Worm (Caenorhabditis elegans): Measurements from ENCODE around the gene T25D1.1.

The T25D1.1 gene

DNA sequence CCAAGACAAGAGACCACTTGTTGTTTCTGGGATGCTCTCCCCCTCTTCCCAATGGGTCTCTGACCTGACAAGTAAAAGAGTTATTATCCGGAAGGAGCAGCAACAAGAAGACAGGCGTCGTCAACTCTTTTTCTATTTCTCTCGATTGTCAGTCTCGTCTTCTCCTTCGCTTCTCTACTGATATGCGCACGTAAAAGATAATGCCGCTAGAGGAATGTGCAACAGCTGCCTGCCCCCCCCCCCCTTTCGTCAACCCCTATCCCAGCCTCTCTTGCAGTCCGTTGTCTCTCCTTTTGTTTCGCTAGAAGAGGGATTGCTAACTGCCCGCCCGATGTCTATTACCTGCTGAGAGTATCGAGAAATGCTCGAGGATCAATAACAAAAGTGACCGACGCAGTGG is 6.0 kb downstream of the T25D1.1 start:
- TF ChIP-seq ceh-34 (tag; optimal IDR thresholded peaks at IDR 0.05) = peak; percentile 28
- TF ChIP-seq Y22D7AL.16 (tag; optimal IDR thresholded peaks at IDR 0.05) = no peak
- TF ChIP-seq unc-55 (GFP tag; optimal IDR thresholded peaks at IDR 0.05) = peak; percentile 52
- no peak for TF ChIP-seq ceh-24 (tag; optimal IDR thresholded peaks at IDR 0.05)
- no peak for TF ChIP-seq ceh-30 (tag; optimal IDR thresholded peaks at IDR 0.05)
- TF ChIP-seq madf-2 (tag; optimal IDR thresholded peaks at IDR 0.05) = no peak
- TF ChIP-seq pat-9 (tag; optimal IDR thresholded peaks at IDR 0.05) = peak; percentile 60
- TF ChIP-seq ceh-18 (tag; optimal IDR thresholded peaks at IDR 0.05) = peak; percentile 60

DNA sequence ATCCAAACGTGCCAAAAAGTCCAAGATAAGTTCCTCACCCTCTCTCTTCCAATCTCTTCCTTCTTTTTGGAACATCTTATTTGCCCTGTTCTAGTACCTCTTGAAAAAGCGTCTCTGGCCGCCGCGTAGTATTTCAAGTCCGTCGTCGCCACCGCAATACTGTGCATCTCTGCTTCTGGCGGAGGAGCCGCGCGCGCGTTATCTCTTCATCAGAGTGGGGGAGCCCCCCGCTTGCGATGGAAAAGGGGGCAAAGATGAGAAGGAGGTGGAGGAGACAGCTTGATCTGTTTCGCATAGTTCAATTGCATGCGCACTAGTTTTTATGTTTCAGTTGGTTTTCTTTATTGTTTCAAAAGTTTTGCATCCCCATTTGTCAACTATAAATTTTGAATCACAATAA is 8.2 kb downstream of the T25D1.1 start:
- TF ChIP-seq K09A11.1 (tag; optimal IDR thresholded peaks at IDR 0.05; ENCODE audit: insufficient read depth) (no peak), ceh-14 (tag; optimal IDR thresholded peaks at IDR 0.05) (no peak), C08G9.2 (tag; optimal IDR thresholded peaks at IDR 0.05) (no peak), che-1 (tag; optimal IDR thresholded peaks at IDR 0.05) (no peak), hlh-30 (tag; optimal IDR thresholded peaks at IDR 0.05; ENCODE audit: insufficient read depth) (no peak), gmeb-2 (tag; optimal IDR thresholded peaks at IDR 0.05) (no peak), unc-3 (GFP tag; conservative IDR thresholded peaks at IDR 0.05) (no peak), unc-3 (tag; optimal IDR thresholded peaks at IDR 0.05) (no peak), unc-42 (tag; optimal IDR thresholded peaks at IDR 0.05) (no peak), ceh-2 (tag; optimal IDR thresholded peaks at IDR 0.05) (no peak), hlh-13 (GFP tag; optimal IDR thresholded peaks at IDR 0.05) (no peak), sox-4 (tag; optimal IDR thresholded peaks at IDR 0.05) (no peak), ceh-48 (tag; optimal IDR thresholded peaks at IDR 0.05) (no peak)

DNA sequence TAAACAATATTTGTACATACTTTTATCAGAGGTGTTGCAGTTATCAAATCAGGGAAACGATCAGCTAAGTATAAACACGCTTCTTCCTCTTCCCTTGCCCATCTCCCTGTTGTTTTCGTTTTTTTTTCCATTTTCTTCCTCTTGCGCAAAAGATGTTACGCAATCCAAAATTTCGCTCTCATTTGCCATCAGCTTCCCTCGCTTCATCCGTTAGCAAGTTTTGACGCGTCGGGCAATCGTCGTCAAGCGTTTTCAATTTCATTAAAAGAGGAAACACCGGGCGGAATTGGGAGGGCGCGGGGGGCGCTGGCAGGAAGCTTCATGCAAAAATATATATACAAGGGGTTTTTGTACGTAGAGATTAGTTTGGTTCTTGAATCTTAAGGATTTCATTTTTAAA is 10.3 kb downstream of the T25D1.1 start:
- no peak for TF ChIP-seq ceh-2 (tag; optimal IDR thresholded peaks at IDR 0.05)
- TF ChIP-seq ceh-6 (GFP tag; optimal IDR thresholded peaks at IDR 0.05) = no peak
- TF ChIP-seq nhr-232 (tag; optimal IDR thresholded peaks at IDR 0.05) = no peak
- TF ChIP-seq pag-3 (tag; optimal IDR thresholded peaks at IDR 0.05; ENCODE audit: borderline replicate concordance) = no peak
- TF ChIP-seq ceh-18 (tag; optimal IDR thresholded peaks at IDR 0.05) = no peak
- TF ChIP-seq pha-4 (tag; optimal IDR thresholded peaks at IDR 0.05) = no peak
- TF ChIP-seq mec-3 (tag; optimal IDR thresholded peaks at IDR 0.05; ENCODE audit: borderline replicate concordance) = no peak
- TF ChIP-seq odd-2 (tag; optimal IDR thresholded peaks at IDR 0.05) = no peak
- TF ChIP-seq ama-1 (optimal IDR thresholded peaks at IDR 0.05) = no peak
- TF ChIP-seq rnt-1 (tag; optimal IDR thresholded peaks at IDR 0.05) = no peak
- TF ChIP-seq K09A11.1 (tag; optimal IDR thresholded peaks at IDR 0.05; ENCODE audit: insufficient read depth) = no peak
- TF ChIP-seq nhr-11 (tag; optimal IDR thresholded peaks at IDR 0.05) = no peak
- no peak for TF ChIP-seq elt-4 (tag; optimal IDR thresholded peaks at IDR 0.05)
- no peak for TF ChIP-seq hlh-6 (tag; optimal IDR thresholded peaks at IDR 0.05)
- no peak for TF ChIP-seq ceh-14 (tag; optimal IDR thresholded peaks at IDR 0.05)
- TF ChIP-seq hlh-15 (tag; optimal IDR thresholded peaks at IDR 0.05) = no peak
- TF ChIP-seq ceh-9 (tag; optimal IDR thresholded peaks at IDR 0.05) = no peak
- no peak for TF ChIP-seq unc-3 (GFP tag; conservative IDR thresholded peaks at IDR 0.05)
- no peak for TF ChIP-seq unc-3 (tag; optimal IDR thresholded peaks at IDR 0.05)
- no peak for TF ChIP-seq ceh-48 (tag; optimal IDR thresholded peaks at IDR 0.05)

DNA sequence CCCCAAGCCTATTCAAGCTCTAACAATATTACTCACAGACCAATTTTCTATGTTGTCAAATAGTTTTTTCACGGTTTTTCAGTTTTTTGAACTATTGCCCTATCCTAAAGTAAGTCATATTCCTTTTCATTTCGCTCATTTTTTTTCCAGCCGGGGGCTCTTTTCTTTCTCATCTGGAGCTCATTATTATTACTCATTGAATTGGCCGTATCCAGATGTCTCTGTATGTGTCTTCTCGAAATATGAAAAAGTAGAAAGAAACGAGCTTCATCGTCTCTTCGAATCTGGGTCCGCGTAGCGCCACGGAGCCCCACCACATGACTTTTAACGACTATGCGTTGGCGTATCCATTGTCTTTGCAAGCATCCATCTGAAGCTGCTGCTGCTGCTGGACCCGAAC is 10.8 kb downstream of the T25D1.1 start:
- TF ChIP-seq hlh-8 (tag; optimal IDR thresholded peaks at IDR 0.05) = peak; percentile 29
- TF ChIP-seq nhr-232 (tag; optimal IDR thresholded peaks at IDR 0.05) = no peak

DNA sequence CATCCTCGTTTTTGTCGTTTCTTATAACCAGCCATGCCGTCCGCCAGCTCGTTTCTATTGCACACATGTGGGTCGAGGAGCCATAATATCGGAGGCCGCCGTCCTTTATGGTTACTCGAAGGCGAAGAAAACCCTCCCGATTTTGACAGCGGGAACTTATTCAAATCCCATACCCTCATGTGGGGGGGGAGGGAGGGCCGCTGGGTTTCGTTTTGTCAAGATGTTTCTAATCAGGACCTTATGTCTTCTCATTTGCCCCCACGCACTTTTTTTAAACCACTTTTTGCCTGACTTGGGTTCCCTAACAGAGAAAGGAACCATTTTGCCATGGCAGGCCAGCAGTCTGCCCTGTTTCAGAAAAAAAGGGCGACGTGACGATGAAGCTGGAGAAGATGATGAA is 12.9 kb downstream of the T25D1.1 start:
- TF ChIP-seq rnt-1 (tag; optimal IDR thresholded peaks at IDR 0.05) = no peak
- no peak for TF ChIP-seq T23F11.4 (GFP tag; optimal IDR thresholded peaks at IDR 0.05)
- no peak for TF ChIP-seq madf-2 (tag; optimal IDR thresholded peaks at IDR 0.05)
- TF ChIP-seq ahr-1 (tag; optimal IDR thresholded peaks at IDR 0.05) = no peak
- TF ChIP-seq unc-86 (tag; optimal IDR thresholded peaks at IDR 0.05) = no peak

Measured in whole organism, late embryonic.